Fruit fly (Drosophila melanogaster) whole organism, embryonic: ENCODE data around the gene CG4730.

ENCODE experiments used
- ATbp ChIP-seq: fragments of 200-800 bp; sonication (Bioruptor generic); optimal IDR thresholded peaks from 2 replicates; lab custom pipeline; 2017; ENCODE audit warnings: missing biosample characterization, mild to moderate bottlenecking, missing genetic modification characterization, missing genetic modification reagents
- BEAF-32 ChIP-seq: fragments of 200-800 bp; sonication (Bioruptor generic); optimal IDR thresholded peaks from 3 replicates; lab custom pipeline; 2017; ENCODE audit warnings: missing biosample characterization, missing genetic modification characterization, mild to moderate bottlenecking, moderate library complexity, missing genetic modification reagents
- BtbVII ChIP-seq: fragments of 200-800 bp; sonication (Bioruptor generic); optimal IDR thresholded peaks from 3 replicates; lab custom pipeline; 2017; ENCODE audit warnings: missing biosample characterization, mild to moderate bottlenecking, missing genetic modification characterization
- CG10431 ChIP-seq: fragments of 200-800 bp; sonication (Bioruptor generic); optimal IDR thresholded peaks from 3 replicates; lab custom pipeline; 2018; ENCODE audit warnings: missing biosample characterization, mild to moderate bottlenecking, missing genetic modification characterization
- CG10654 ChIP-seq: fragments of 200-800 bp; sonication (Bioruptor generic); optimal IDR thresholded peaks from 2 replicates; lab custom pipeline; 2016; ENCODE audit warnings: missing biosample characterization, missing genetic modification characterization
- CG11456 ChIP-seq: fragments of 200-800 bp; sonication (Bioruptor generic); IDR thresholded peaks from 3 replicates; pipeline ENCODE4 v1.3.6; 2022; ENCODE audit warnings: missing biosample characterization, missing genetic modification characterization
- CG12744 ChIP-seq: fragments of 200-800 bp; sonication (Bioruptor generic); optimal IDR thresholded peaks from 2 replicates; lab custom pipeline; 2016; ENCODE audit warnings: missing biosample characterization, missing genetic modification characterization
- CG14014 ChIP-seq: fragments of 200-800 bp; sonication (Bioruptor generic); IDR thresholded peaks from 2 replicates; pipeline ENCODE4 v1.3.6; 2022; ENCODE audit warnings: missing biosample characterization, missing genetic modification characterization
- CG14860 ChIP-seq: fragments of 200-800 bp; sonication (Bioruptor generic); IDR thresholded peaks from 3 replicates; pipeline ENCODE4 v1.3.6; 2022; ENCODE audit warnings: missing biosample characterization, missing genetic modification characterization; ENCODE audit not compliant: partially characterized antibody
- CG14965 ChIP-seq: fragments of 200-800 bp; sonication (Bioruptor generic); optimal IDR thresholded peaks from 2 replicates; lab custom pipeline; 2016; ENCODE audit warnings: missing biosample characterization, missing genetic modification characterization, borderline replicate concordance
- CG15514 ChIP-seq: fragments of 200-800 bp; sonication (Bioruptor generic); optimal IDR thresholded peaks from 3 replicates; lab custom pipeline; 2017; ENCODE audit warnings: missing biosample characterization, missing genetic modification characterization, mild to moderate bottlenecking, moderate library complexity, missing genetic modification reagents
- CG1603 ChIP-seq: fragments of 200-800 bp; sonication (Bioruptor generic); optimal IDR thresholded peaks from 2 replicates; lab custom pipeline; 2019; ENCODE audit warnings: missing biosample characterization, mild to moderate bottlenecking, missing genetic modification characterization, moderate library complexity
- CG17186 ChIP-seq: fragments of 200-800 bp; sonication (Bioruptor generic); optimal IDR thresholded peaks from 3 replicates; lab custom pipeline; 2017; ENCODE audit warnings: missing biosample characterization, missing genetic modification reagents, missing genetic modification characterization
- CG17328 ChIP-seq: fragments of 200-800 bp; sonication (Bioruptor generic); IDR thresholded peaks from 2 replicates; pipeline ENCODE4 v1.3.6; 2022; ENCODE audit warnings: missing biosample characterization, missing genetic modification characterization
- CG18262 ChIP-seq: fragments of 200-800 bp; optimal IDR thresholded peaks from 3 replicates; lab custom pipeline; 2019; ENCODE audit warnings: missing biosample characterization, mild to moderate bottlenecking, missing genetic modification characterization, moderate library complexity
- CG32767 ChIP-seq: fragments of 200-800 bp; sonication (Bioruptor generic); IDR thresholded peaks from 2 replicates; pipeline ENCODE4 v1.3.6; 2022; ENCODE audit warnings: missing biosample characterization, missing genetic modification characterization
- CG8281 ChIP-seq: fragments of 200-800 bp; sonication (Bioruptor generic); optimal IDR thresholded peaks from 2 replicates; lab custom pipeline; 2018; ENCODE audit warnings: missing biosample characterization, mild to moderate bottlenecking, missing genetic modification characterization, moderate library complexity
- CG9817 ChIP-seq: fragments of 200-800 bp; sonication (Bioruptor generic); optimal IDR thresholded peaks from 2 replicates; lab custom pipeline; 2018; ENCODE audit warnings: missing biosample characterization, mild to moderate bottlenecking, missing genetic modification characterization, moderate library complexity
- CrebB ChIP-seq: fragments of 200-800 bp; sonication (Bioruptor generic); optimal IDR thresholded peaks from 3 replicates; lab custom pipeline; 2018; ENCODE audit warnings: missing biosample characterization, mild to moderate bottlenecking, missing genetic modification characterization
- Dip3 ChIP-seq: fragments of 200-800 bp; sonication (Bioruptor generic); optimal IDR thresholded peaks from 3 replicates; lab custom pipeline; 2016; ENCODE audit warnings: missing biosample characterization, missing genetic modification characterization
- Doc3 ChIP-seq: fragments of 200-800 bp; sonication (Bioruptor generic); IDR thresholded peaks from 3 replicates; pipeline ENCODE4 v1.3.6; 2022; ENCODE audit warnings: missing biosample characterization, missing genetic modification characterization; ENCODE audit not compliant: partially characterized antibody
- E2f2 ChIP-seq: fragments of 200-800 bp; sonication (Bioruptor generic); IDR thresholded peaks from 2 replicates; pipeline ENCODE4 v1.3.6; 2022; ENCODE audit warnings: missing biosample characterization, missing genetic modification characterization
- H15 ChIP-seq: fragments of 200-800 bp; sonication (Bioruptor generic); IDR thresholded peaks from 3 replicates; pipeline ENCODE4 v1.3.6; 2022; ENCODE audit warnings: missing biosample characterization, missing genetic modification characterization
- HLH54F ChIP-seq: fragments of 200-800 bp; sonication (Bioruptor generic); optimal IDR thresholded peaks from 3 replicates; lab custom pipeline; 2016; ENCODE audit warnings: missing biosample characterization, missing genetic modification characterization
- HmgD ChIP-seq: fragments of 200-800 bp; sonication (Bioruptor generic); optimal IDR thresholded peaks from 3 replicates; lab custom pipeline; 2016; ENCODE audit warnings: missing biosample characterization, missing genetic modification characterization
- Lpt ChIP-seq: fragments of >200 bp; optimal IDR thresholded peaks from 2 replicates; lab custom pipeline; 2018; ENCODE audit warnings: missing biosample characterization, missing genetic modification characterization
- Neu2 ChIP-seq: fragments of 200-800 bp; sonication (Bioruptor generic); optimal IDR thresholded peaks from 3 replicates; lab custom pipeline; 2016; ENCODE audit warnings: missing biosample characterization, missing genetic modification characterization, borderline replicate concordance
- Stat92E ChIP-seq, 3 experiments: fragments of >200 bp in 2 of 3; fragments of 200-800 bp in 1 of 3; sonication (Bioruptor generic) in 1 of 3; optimal IDR thresholded peaks; 2 replicates each; lab custom pipeline; 2017 to 2019; ENCODE audit warnings: missing biosample characterization in 3 of 3, missing genetic modification characterization in 3 of 3, mild to moderate bottlenecking in 1 of 3, moderate library complexity in 1 of 3
- YL-1 ChIP-seq: fragments of 200-800 bp; sonication (Bioruptor generic); optimal IDR thresholded peaks from 3 replicates; lab custom pipeline; 2017; ENCODE audit warnings: missing biosample characterization, mild to moderate bottlenecking, missing genetic modification characterization
- al ChIP-seq: fragments of 200-800 bp; sonication (Bioruptor generic); IDR thresholded peaks from 2 replicates; pipeline ENCODE4 v1.3.6; 2022; ENCODE audit warnings: missing biosample characterization, missing genetic modification characterization
- ara ChIP-seq: fragments of 200-800 bp; sonication (Bioruptor generic); IDR thresholded peaks from 2 replicates; pipeline ENCODE4 v1.3.6; 2022; ENCODE audit warnings: missing biosample characterization, missing genetic modification characterization
- ci ChIP-seq: fragments of 200-800 bp; sonication (Bioruptor generic); IDR thresholded peaks from 3 replicates; pipeline ENCODE4 v1.3.6; 2022; ENCODE audit warnings: missing biosample characterization, missing genetic modification characterization
- crc ChIP-seq: fragments of 200-800 bp; sonication (Bioruptor generic); optimal IDR thresholded peaks from 2 replicates; lab custom pipeline; 2016; ENCODE audit warnings: missing biosample characterization, missing genetic modification characterization
- crol ChIP-seq: fragments of 200-800 bp; sonication (Bioruptor generic); IDR thresholded peaks from 2 replicates; pipeline ENCODE4 v1.3.6; 2022; ENCODE audit warnings: missing biosample characterization, missing genetic modification characterization
- dati ChIP-seq: fragments of 200-800 bp; sonication (Bioruptor generic); IDR thresholded peaks from 2 replicates; pipeline ENCODE4 v1.3.6; 2022; ENCODE audit warnings: missing biosample characterization, missing genetic modification characterization
- emc ChIP-seq: fragments of 200-800 bp; sonication (Bioruptor generic); optimal IDR thresholded peaks from 2 replicates; lab custom pipeline; 2016; ENCODE audit warnings: missing biosample characterization, missing genetic modification characterization
- en ChIP-seq: fragments of 200-800 bp; sonication (Bioruptor generic); optimal IDR thresholded peaks from 2 replicates; lab custom pipeline; 2016; ENCODE audit warnings: missing biosample characterization, missing genetic modification characterization
- eve ChIP-seq, 2 experiments: fragments of >200 bp; optimal IDR thresholded peaks; 2 replicates each; lab custom pipeline; 2017; ENCODE audit warnings: missing biosample characterization in 2 of 2, missing genetic modification characterization in 2 of 2
- exex ChIP-seq: fragments of 200-800 bp; sonication (Bioruptor generic); optimal IDR thresholded peaks from 4 replicates; lab custom pipeline; 2018; ENCODE audit warnings: missing biosample characterization, mild to moderate bottlenecking, missing genetic modification characterization, moderate library complexity
- eyg ChIP-seq: fragments of 200-800 bp; sonication (Bioruptor generic); optimal IDR thresholded peaks from 3 replicates; lab custom pipeline; 2016; ENCODE audit warnings: missing biosample characterization, missing genetic modification characterization
- gcm2 ChIP-seq: fragments of 200-800 bp; sonication (Bioruptor generic); optimal IDR thresholded peaks from 2 replicates; lab custom pipeline; 2016; ENCODE audit warnings: missing biosample characterization, missing genetic modification characterization
- kah ChIP-seq: fragments of 200-800 bp; sonication (Bioruptor generic); optimal IDR thresholded peaks from 2 replicates; lab custom pipeline; 2018; ENCODE audit warnings: missing biosample characterization, mild to moderate bottlenecking, missing genetic modification characterization
- maf-S ChIP-seq: fragments of 200-800 bp; sonication (Bioruptor generic); optimal IDR thresholded peaks from 2 replicates; lab custom pipeline; 2016; ENCODE audit warnings: missing biosample characterization, missing genetic modification characterization
- mirr ChIP-seq: fragments of 200-800 bp; sonication (Bioruptor generic); optimal IDR thresholded peaks from 3 replicates; lab custom pipeline; 2018; ENCODE audit warnings: missing biosample characterization, mild to moderate bottlenecking, missing genetic modification characterization
- rib ChIP-seq: fragments of 200-800 bp; sonication (Bioruptor generic); IDR thresholded peaks from 2 replicates; pipeline ENCODE4 v1.3.6; 2022; ENCODE audit warnings: missing biosample characterization, missing genetic modification characterization
- row ChIP-seq: fragments of 200-800 bp; sonication (Bioruptor generic); IDR thresholded peaks from 3 replicates; pipeline ENCODE4 v1.3.6; 2022; ENCODE audit warnings: missing biosample characterization, missing genetic modification characterization
- sd ChIP-seq: fragments of 200-800 bp; sonication (Bioruptor generic); optimal IDR thresholded peaks from 3 replicates; lab custom pipeline; 2018; ENCODE audit warnings: missing biosample characterization, mild to moderate bottlenecking, missing genetic modification characterization, moderate library complexity
- ssp ChIP-seq: fragments of 200-800 bp; sonication (Bioruptor generic); IDR thresholded peaks from 2 replicates; pipeline ENCODE4 v1.3.6; 2022; ENCODE audit warnings: missing biosample characterization, missing genetic modification characterization
- tap ChIP-seq: fragments of 200-800 bp; optimal IDR thresholded peaks from 3 replicates; lab custom pipeline; 2019; ENCODE audit warnings: missing biosample characterization, mild to moderate bottlenecking, missing genetic modification characterization, moderate library complexity
- wek ChIP-seq: fragments of 200-800 bp; sonication (Bioruptor generic); optimal IDR thresholded peaks from 3 replicates; lab custom pipeline; 2018; ENCODE audit warnings: missing biosample characterization, mild to moderate bottlenecking, missing genetic modification characterization, moderate library complexity
- z ChIP-seq: fragments of 200-800 bp; sonication (Bioruptor generic); IDR thresholded peaks from 3 replicates; pipeline ENCODE4 v1.3.6; 2022; ENCODE audit warnings: missing biosample characterization, missing genetic modification characterization

The CG4730 gene

dm6 chr3R:25680528-25680927 is 2.0 kb upstream of the CG4730 start, which contains the start of the genes CG4743 and Idh3g (continued):
- peak in 1 of 3 experiments; percentile 92 for TF ChIP-seq Stat92E (GFP tag; optimal IDR thresholded peaks at IDR 0.05; lab: Kevin White, UChicago)
- TF ChIP-seq eve (GFP tag; optimal IDR thresholded peaks at IDR 0.05; lab: Kevin White, UChicago) = no peak
- TF ChIP-seq CG14965 = no peak
- TF ChIP-seq CG17328 (GFP tag; lab: Robert Waterston, UW) = peak; percentile 98
- peak; percentile 97 for TF ChIP-seq CG9817
- peak; percentile 98 for TF ChIP-seq ci
- TF ChIP-seq exex = peak; percentile 87
- TF ChIP-seq emc = peak; percentile 51
- peak; percentile 86 for TF ChIP-seq ssp (GFP tag; lab: Robert Waterston, UW)
- TF ChIP-seq row (GFP tag; lab: Robert Waterston, UW) = peak; percentile 99
- peak; percentile 75 for TF ChIP-seq dati (GFP tag; lab: Robert Waterston, UW)
- TF ChIP-seq en (GFP tag; lab: Kevin White, UChicago) = peak; percentile 21
- peak; percentile 94 for TF ChIP-seq rib (GFP tag; lab: Robert Waterston, UW)
- TF ChIP-seq CG32767 (GFP tag; lab: Robert Waterston, UW) = peak; percentile 96
- peak; percentile 80 for TF ChIP-seq gcm2
- TF ChIP-seq CG8281 (tag; lab: Kevin White, UChicago) = peak; percentile 86
- peak; percentile 81 for TF ChIP-seq wek (GFP tag; lab: Kevin White, UChicago)
- TF ChIP-seq BtbVII (GFP tag; lab: Kevin White, UChicago) = peak; percentile 95
- TF ChIP-seq eyg (GFP tag; lab: Kevin White, UChicago) = peak; percentile 24
- TF ChIP-seq crol (GFP tag; lab: Robert Waterston, UW) = peak; percentile 53; the same call in 1 of the 2 replicates
- peak; percentile 96 for TF ChIP-seq CG14014 (GFP tag; lab: Robert Waterston, UW)
- peak; percentile 88 for TF ChIP-seq mirr (GFP tag; lab: Kevin White, UChicago)
- TF ChIP-seq CG17186 (GFP tag; lab: Kevin White, UChicago) = peak; percentile 76
- TF ChIP-seq CG14860 (GFP tag; lab: Robert Waterston, UW) = no peak
- TF ChIP-seq CG11456 (GFP tag; lab: Robert Waterston, UW) = peak; percentile 88
- TF ChIP-seq H15 (GFP tag; lab: Robert Waterston, UW) = peak; percentile 90
- peak; percentile 94 for TF ChIP-seq CG15514 (GFP tag; lab: Kevin White, UChicago)
- peak; percentile 75 for TF ChIP-seq CG1603
- TF ChIP-seq crc (GFP tag; lab: Kevin White, UChicago) = peak; percentile 51
- peak; percentile 98 for TF ChIP-seq CG18262
- peak; percentile 94 for TF ChIP-seq CG10654 (GFP tag; lab: Kevin White, UChicago)
- peak; percentile 97 for TF ChIP-seq YL-1 (GFP tag; lab: Kevin White, UChicago)
- TF ChIP-seq Doc3 (GFP tag; lab: Robert Waterston, UW) = no peak
- TF ChIP-seq tap (tag; lab: Kevin White, UChicago) = peak; percentile 97
- peak; percentile 59 for TF ChIP-seq CG12744 (GFP tag; lab: Kevin White, UChicago)
- TF ChIP-seq BEAF-32 = peak; percentile 42
- TF ChIP-seq CrebB = peak; percentile 95
- no peak for TF ChIP-seq Lpt (GFP tag; lab: Kevin White, UChicago)
- TF ChIP-seq Dip3 (GFP tag; lab: Kevin White, UChicago) = peak; percentile 79
- peak; percentile 79 for TF ChIP-seq HLH54F (GFP tag; lab: Kevin White, UChicago)
- no peak for TF ChIP-seq Neu2 (GFP tag; lab: Kevin White, UChicago)
- peak; percentile 90 for TF ChIP-seq sd (tag; lab: Kevin White, UChicago)
- TF ChIP-seq z (GFP tag; lab: Robert Waterston, UW) = peak; percentile 67; the same call in 1 of the 3 replicates
- TF ChIP-seq maf-S (GFP tag; lab: Kevin White, UChicago) = peak; percentile 79
- peak; percentile 84 for TF ChIP-seq E2f2
- TF ChIP-seq al (GFP tag; lab: Robert Waterston, UW) = peak; percentile 92
- peak; percentile 90 for TF ChIP-seq kah
- TF ChIP-seq CG10431 (GFP tag; lab: Kevin White, UChicago) = peak; percentile 90
- no peak for TF ChIP-seq HmgD (GFP tag; lab: Kevin White, UChicago)
- TF ChIP-seq ATbp (GFP tag; lab: Kevin White, UChicago) = peak; percentile 95
- peak; percentile 96 for TF ChIP-seq ara (GFP tag; lab: Robert Waterston, UW)
